Fruit fly (Drosophila melanogaster): ENCODE measurements around the gene betaggt-I.

Gene betaggt-I

DNA sequence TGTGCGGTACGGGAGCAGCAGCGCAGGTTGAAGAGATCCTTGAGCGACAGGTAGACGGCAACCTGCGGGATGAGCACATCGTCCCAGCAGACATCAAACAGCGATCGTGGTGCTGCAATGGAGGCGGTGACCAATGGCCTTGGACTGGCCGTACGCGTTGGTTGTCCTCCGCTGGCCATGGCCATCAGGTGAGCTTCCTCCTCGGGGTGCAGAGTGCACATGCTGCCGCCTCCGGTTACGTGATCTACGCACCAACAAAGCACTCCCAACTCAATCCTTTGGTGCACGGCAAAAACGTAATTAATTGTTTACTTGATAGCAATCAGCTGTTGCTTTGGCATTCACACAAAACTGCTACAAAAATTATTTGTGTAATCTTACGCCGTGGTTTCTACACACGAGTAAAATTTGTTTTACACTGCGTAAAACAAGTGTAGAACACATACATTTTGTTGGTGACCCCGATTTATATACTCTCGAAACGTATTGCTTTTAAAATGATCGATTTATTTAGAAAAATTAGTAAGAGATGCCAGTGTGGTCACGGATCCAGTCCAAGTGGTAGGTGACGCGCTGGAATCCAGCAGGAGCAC lies 4.2 kb downstream of the betaggt-I start, which contains the start of gene jet (continued):
- TF ChIP-seq CG1647 (GFP tag; optimal IDR thresholded peaks at IDR 0.05) (no peak), CG13424 (tag; optimal IDR thresholded peaks at IDR 0.05) (no peak), Dbx (GFP tag; IDR thresholded peaks at IDR 0.05) (no peak), mirr (GFP tag; optimal IDR thresholded peaks at IDR 0.05) (no peak), zf30C (GFP tag; optimal IDR thresholded peaks at IDR 0.05) (no peak), chn (GFP tag; optimal IDR thresholded peaks at IDR 0.05) (no peak), row (GFP tag; IDR thresholded peaks at IDR 0.05) (peak; percentile 19; the same call in 1 of the 3 replicates), pzg (GFP tag; optimal IDR thresholded peaks at IDR 0.05) (peak; percentile 51), ab (GFP tag; optimal IDR thresholded peaks at IDR 0.05) (no peak), Dp (GFP tag; optimal IDR thresholded peaks at IDR 0.05) (peak; percentile 34), CG4282 (GFP tag; optimal IDR thresholded peaks at IDR 0.05) (no peak), ERR (GFP tag; optimal IDR thresholded peaks at IDR 0.05) (no peak)

DNA sequence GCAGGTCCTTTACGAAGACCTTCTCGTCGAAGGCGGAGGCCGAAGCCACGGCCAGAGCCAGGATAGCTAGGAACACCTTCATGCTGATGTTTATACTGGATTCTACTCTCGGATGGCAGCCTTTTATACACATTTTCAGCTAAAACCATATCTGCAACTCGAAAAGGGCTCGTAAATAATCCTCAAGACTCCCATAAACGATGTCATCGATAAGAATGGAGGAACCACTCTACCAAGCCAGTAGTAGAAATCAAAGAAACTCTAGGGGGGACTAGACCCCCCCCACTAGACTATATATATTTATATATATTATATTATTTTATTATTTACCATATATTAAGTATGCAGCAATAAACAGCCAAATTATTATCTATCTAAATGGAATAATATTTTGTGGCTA lies 5.3 kb downstream of the betaggt-I start, which contains the start of gene Jon25Biii:
Gene Jon25Biii (minus strand): TSS at position 101 of the 400 bp plus-strand sequence.
- no peak for TF ChIP-seq bowl (GFP tag; IDR thresholded peaks at IDR 0.05)
- TF ChIP-seq CG11398 (GFP tag; optimal IDR thresholded peaks at IDR 0.05), result no peak
- peak; percentile 84 for TF ChIP-seq sug (tag; optimal IDR thresholded peaks at IDR 0.05)
- no peak for TF ChIP-seq Adf1 (GFP tag; IDR thresholded peaks at IDR 0.05)
- no peak for TF ChIP-seq ab (GFP tag; optimal IDR thresholded peaks at IDR 0.05)

DNA sequence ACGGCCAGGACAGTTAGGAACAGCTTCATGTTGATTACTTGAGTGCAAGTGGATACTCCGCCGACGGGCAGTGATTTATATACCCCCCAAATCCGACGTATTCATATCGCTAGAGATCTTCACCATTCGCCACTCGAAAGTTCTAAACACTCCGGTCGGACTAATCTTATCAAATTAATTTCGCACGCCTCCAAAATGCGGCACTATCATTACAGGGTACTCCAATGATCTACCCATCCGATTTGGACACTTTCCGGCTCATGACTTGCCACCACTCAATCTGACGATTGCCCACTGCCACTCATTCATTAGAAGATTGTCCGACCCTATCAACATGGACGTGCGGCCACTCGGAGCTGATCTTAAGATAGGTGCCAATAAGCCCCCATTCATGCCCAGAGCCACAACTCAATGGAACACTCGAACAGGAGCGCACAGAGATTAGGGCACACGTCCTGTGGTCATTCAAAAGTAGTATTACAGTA lies 7.7 kb downstream of the betaggt-I start, which contains the start of gene Jon25Bii:
Gene Jon25Bii (minus strand): TSS at position 51 of the 485 bp plus-strand sequence.
- TF ChIP-seq sd (tag; optimal IDR thresholded peaks at IDR 0.05) (no peak), CG11456 (GFP tag; IDR thresholded peaks at IDR 0.05) (no peak), Drgx (GFP tag; IDR thresholded peaks at IDR 0.05) (no peak), Dad (GFP tag; optimal IDR thresholded peaks at IDR 0.05) (no peak), CG30431 (GFP tag; optimal IDR thresholded peaks at IDR 0.05) (no peak), exex (tag; optimal IDR thresholded peaks at IDR 0.05) (peak; percentile 92), CG2199 (GFP tag; IDR thresholded peaks at IDR 0.05) (no peak), CG6254 (GFP tag; optimal IDR thresholded peaks at IDR 0.05) (no peak), Opbp (GFP tag; IDR thresholded peaks at IDR 0.05; ENCODE audit: partially characterized antibody) (no peak), psq (GFP tag; optimal IDR thresholded peaks at IDR 0.05) (no peak), GATAe (GFP tag; conservative IDR thresholded peaks at IDR 0.05) (peak; percentile 37; the same call in 1 of the 2 replicates), ham (GFP tag; IDR thresholded peaks at IDR 0.05) (no peak), sug (tag; optimal IDR thresholded peaks at IDR 0.05) (peak; percentile 70), Mad (GFP tag; optimal IDR thresholded peaks at IDR 0.05) (no peak), nerfin-1 (tag; optimal IDR thresholded peaks at IDR 0.05) (no peak), knrl (GFP tag; IDR thresholded peaks at IDR 0.05; ENCODE audit: partially characterized antibody) (no peak), CG1024 (GFP tag; IDR thresholded peaks at IDR 0.05) (no peak), unpg (GFP tag; optimal IDR thresholded peaks at IDR 0.05) (no peak), BtbVII (GFP tag; optimal IDR thresholded peaks at IDR 0.05) (no peak), Chrac-16 (GFP tag; optimal IDR thresholded peaks at IDR 0.05) (no peak), pnt (GFP tag; optimal IDR thresholded peaks at IDR 0.05) (no peak), onecut (GFP tag; IDR thresholded peaks at IDR 0.05) (no peak), cwo (GFP tag; optimal IDR thresholded peaks at IDR 0.05) (peak; percentile 9), grn (GFP tag; optimal IDR thresholded peaks at IDR 0.05) (peak; percentile 84), rib (GFP tag; IDR thresholded peaks at IDR 0.05) (no peak), CG6175 (GFP tag; IDR thresholded peaks at IDR 0.05) (peak; percentile 8; the same call in 1 of the 3 replicates), Med (GFP tag) (no peak), CG7745 (tag; optimal IDR thresholded peaks at IDR 0.05) (no peak), mirr (GFP tag; optimal IDR thresholded peaks at IDR 0.05) (peak; percentile 80), Sry-δ (GFP tag; optimal IDR thresholded peaks at IDR 0.05) (no peak), vnd (GFP tag; IDR thresholded peaks at IDR 0.05; ENCODE audit: partially characterized antibody) (peak; percentile 36; the same call in 1 of the 3 replicates), CG17802 (tag; optimal IDR thresholded peaks at IDR 0.05) (no peak), pita (GFP tag; optimal IDR thresholded peaks at IDR 0.05) (no peak)

All from whole organism, embryonic.